Worm (Caenorhabditis elegans) whole organism, L3 larva: ENCODE results near the gene M18.3.
A peak's percentile ranks its signal among the peaks of the same experiment; 100 is the strongest.

Experiments used
- ZK546.5 ChIP-seq: sonication (generic microtip); optimal IDR thresholded peaks from 2 replicates; lab custom pipeline; 2017; ENCODE audit warnings: missing biosample characterization, missing genetic modification characterization
- aly-2 ChIP-seq: fragments of 150-350 bp; optimal IDR thresholded peaks from 2 replicates; lab custom pipeline; 2014; ENCODE audit warnings: missing biosample characterization, missing genetic modification characterization
- ama-1 ChIP-seq: fragments of 150-350 bp; optimal IDR thresholded peaks from 2 replicates; lab custom pipeline; 2018
- ceh-16 ChIP-seq: sonication (generic microtip); optimal IDR thresholded peaks from 2 replicates; lab custom pipeline; 2017; ENCODE audit warnings: missing biosample characterization, missing genetic modification characterization
- ceh-82 ChIP-seq: fragments of 150-350 bp; optimal IDR thresholded peaks from 2 replicates; lab custom pipeline; 2014; ENCODE audit warnings: missing biosample characterization, missing genetic modification characterization
- ceh-9 ChIP-seq: sonication (generic microtip); optimal IDR thresholded peaks from 2 replicates; lab custom pipeline; 2018; ENCODE audit warnings: missing biosample characterization, missing genetic modification characterization
- daf-12 ChIP-seq: fragments of 150-350 bp; optimal IDR thresholded peaks from 2 replicates; lab custom pipeline; 2014; ENCODE audit warnings: missing biosample characterization, missing genetic modification reagents, missing genetic modification characterization
- egl-27 ChIP-seq: sonication (generic microtip); optimal IDR thresholded peaks from 4 replicates; lab custom pipeline; 2017; ENCODE audit warnings: missing biosample characterization, missing genetic modification reagents, missing genetic modification characterization
- egl-5 ChIP-seq: fragments of 150-350 bp; optimal IDR thresholded peaks from 2 replicates; lab custom pipeline; 2017; ENCODE audit warnings: missing biosample characterization, missing genetic modification reagents, missing genetic modification characterization, inconsistent platforms
- elt-1 ChIP-seq: fragments of 150-350 bp; optimal IDR thresholded peaks from 2 replicates; lab custom pipeline; 2014; ENCODE audit warnings: missing biosample characterization, missing genetic modification characterization
- elt-2 ChIP-seq: sonication (generic microtip); optimal IDR thresholded peaks from 2 replicates; lab custom pipeline; 2016; ENCODE audit warnings: missing genetic modification reagents, mild to moderate bottlenecking, missing genetic modification characterization, missing compliant biosample characterization
- elt-3 ChIP-seq, 3 experiments: fragments of 150-350 bp in 1 of 3; sonication (generic microtip) in 2 of 3; optimal IDR thresholded peaks; 2 replicates in 2 of 3; 4 replicates in 1 of 3; lab custom pipeline; 2014 to 2017; ENCODE audit warnings: missing biosample characterization in 3 of 3, missing genetic modification characterization in 3 of 3
- eor-1 ChIP-seq, 2 experiments: fragments of 150-350 bp; optimal IDR thresholded peaks; 2 replicates each; lab custom pipeline; 2014 to 2018; ENCODE audit warnings: missing biosample characterization in 2 of 2, missing genetic modification characterization in 2 of 2
- fkh-10 ChIP-seq: sonication (generic microtip); optimal IDR thresholded peaks from 2 replicates; lab custom pipeline; 2017; ENCODE audit warnings: missing biosample characterization, missing genetic modification reagents, missing genetic modification characterization
- fkh-2 ChIP-seq: fragments of 150-350 bp; optimal IDR thresholded peaks from 2 replicates; lab custom pipeline; 2014; ENCODE audit warnings: missing biosample characterization, missing genetic modification reagents, missing genetic modification characterization
- fos-1 ChIP-seq: fragments of 150-350 bp; optimal IDR thresholded peaks from 2 replicates; lab custom pipeline; 2014; ENCODE audit warnings: missing biosample characterization, missing genetic modification characterization
- hmg-11 ChIP-seq: sonication (generic microtip); optimal IDR thresholded peaks from 2 replicates; lab custom pipeline; 2016; ENCODE audit warnings: missing genetic modification characterization, missing compliant biosample characterization
- jun-1 ChIP-seq: fragments of 150-350 bp; optimal IDR thresholded peaks from 2 replicates; lab custom pipeline; 2014; ENCODE audit warnings: missing biosample characterization, missing genetic modification reagents, missing genetic modification characterization
- lin-15B ChIP-seq: fragments of 150-350 bp; optimal IDR thresholded peaks from 2 replicates; lab custom pipeline; 2014; ENCODE audit warnings: missing biosample characterization, missing genetic modification characterization
- lin-39 ChIP-seq: fragments of 150-350 bp; optimal IDR thresholded peaks from 2 replicates; lab custom pipeline; 2018; ENCODE audit warnings: missing biosample characterization, missing genetic modification reagents, missing genetic modification characterization
- lsy-12 ChIP-seq: sonication (generic microtip); optimal IDR thresholded peaks from 2 replicates; lab custom pipeline; 2016; ENCODE audit warnings: mild to moderate bottlenecking, missing genetic modification characterization, missing compliant biosample characterization
- mdl-1 ChIP-seq: fragments of 150-350 bp; optimal IDR thresholded peaks from 2 replicates; lab custom pipeline; 2014; ENCODE audit warnings: missing biosample characterization, missing genetic modification characterization
- nfya-1 ChIP-seq: sonication (generic microtip); optimal IDR thresholded peaks from 2 replicates; lab custom pipeline; 2017; ENCODE audit warnings: missing genetic modification characterization, mild to moderate bottlenecking, missing compliant biosample characterization, antibody characterized with exemption, moderate library complexity; ENCODE audit not compliant: insufficient read depth
- nhr-11 ChIP-seq: fragments of 150-350 bp; optimal IDR thresholded peaks from 2 replicates; lab custom pipeline; 2014; ENCODE audit warnings: missing biosample characterization, missing genetic modification characterization
- nhr-12 ChIP-seq: fragments of 150-350 bp; optimal IDR thresholded peaks from 2 replicates; lab custom pipeline; 2014; ENCODE audit warnings: missing biosample characterization, missing genetic modification characterization
- nhr-23 ChIP-seq: fragments of 150-350 bp; optimal IDR thresholded peaks from 2 replicates; lab custom pipeline; 2014; ENCODE audit warnings: missing biosample characterization, missing genetic modification reagents, missing genetic modification characterization
- nhr-237 ChIP-seq: fragments of 150-350 bp; optimal IDR thresholded peaks from 2 replicates; lab custom pipeline; 2014; ENCODE audit warnings: missing biosample characterization, missing genetic modification characterization
- nhr-25 ChIP-seq: sonication (generic microtip); optimal IDR thresholded peaks from 2 replicates; lab custom pipeline; 2017; ENCODE audit warnings: missing biosample characterization, missing genetic modification characterization
- nhr-43 ChIP-seq: sonication (generic microtip); optimal IDR thresholded peaks from 2 replicates; lab custom pipeline; 2016; ENCODE audit warnings: mild to moderate bottlenecking, missing genetic modification characterization, missing compliant biosample characterization; ENCODE audit not compliant: poor library complexity, severe bottlenecking
- nhr-76 ChIP-seq: fragments of 150-350 bp; sonication (generic microtip); optimal IDR thresholded peaks from 5 replicates; lab custom pipeline; 2014; ENCODE audit warnings: missing biosample characterization, missing genetic modification characterization
- nhr-77 ChIP-seq: fragments of 150-350 bp; optimal IDR thresholded peaks from 2 replicates; lab custom pipeline; 2014; ENCODE audit warnings: missing biosample characterization, missing genetic modification characterization
- pha-4 ChIP-seq: fragments of 150-350 bp; optimal IDR thresholded peaks from 2 replicates; lab custom pipeline; 2014; ENCODE audit warnings: missing biosample characterization, missing genetic modification reagents, missing genetic modification characterization
- pqm-1 ChIP-seq: fragments of 150-350 bp; optimal IDR thresholded peaks from 2 replicates; lab custom pipeline; 2017; ENCODE audit warnings: missing biosample characterization, missing genetic modification characterization, inconsistent platforms
- sea-2 ChIP-seq: fragments of 150-350 bp; sonication (generic microtip); optimal IDR thresholded peaks from 4 replicates; lab custom pipeline; 2014; ENCODE audit warnings: missing biosample characterization, missing genetic modification reagents, missing genetic modification characterization
- skn-1 ChIP-seq: fragments of 150-350 bp; optimal IDR thresholded peaks from 2 replicates; lab custom pipeline; 2014; ENCODE audit warnings: missing biosample characterization, missing genetic modification characterization
- snpc-4 ChIP-seq: fragments of 150-350 bp; optimal IDR thresholded peaks from 2 replicates; lab custom pipeline; 2014; ENCODE audit warnings: missing biosample characterization, missing genetic modification characterization
- tbx-2 ChIP-seq: sonication (generic microtip); optimal IDR thresholded peaks from 2 replicates; lab custom pipeline; 2016; ENCODE audit warnings: mild to moderate bottlenecking, missing genetic modification characterization, missing compliant biosample characterization
- unc-62 ChIP-seq: fragments of 150-350 bp; sonication (generic microtip); optimal IDR thresholded peaks from 4 replicates; lab custom pipeline; 2014; ENCODE audit warnings: missing biosample characterization, missing genetic modification reagents, missing genetic modification characterization
- ztf-11 ChIP-seq: fragments of 150-350 bp; optimal IDR thresholded peaks from 2 replicates; lab custom pipeline; 2014; ENCODE audit warnings: missing biosample characterization, missing genetic modification characterization
- ztf-4 ChIP-seq: fragments of 150-350 bp; optimal IDR thresholded peaks from 2 replicates; lab custom pipeline; 2014; ENCODE audit warnings: missing biosample characterization, missing genetic modification characterization

Gene M18.3

ce11 chrIV:12113056-12113455, 7.4 kb downstream of the M18.3 start:
- peak; percentile 17 for TF ChIP-seq nfya-1 (tag; lab: Kevin White, UChicago)
- TF ChIP-seq sea-2 (GFP tag; lab: Kevin White, UChicago): no peak
- peak; percentile 43 for TF ChIP-seq egl-5 (tag; lab: Kevin White, UChicago)

ce11 chrIV:12114498-12114897, 8.8 kb downstream of the M18.3 start:
- no peak for TF ChIP-seq lin-39
- no peak for TF ChIP-seq aly-2 (tag; lab: Kevin White, UChicago)
- no peak for TF ChIP-seq lin-15B (tag; lab: Kevin White, UChicago)
- no peak for TF ChIP-seq ama-1 (lab: Kevin White, UChicago)
- TF ChIP-seq pqm-1: no peak
- TF ChIP-seq nhr-77 (tag; lab: Kevin White, UChicago): no peak
- peak; percentile 17 for TF ChIP-seq nfya-1 (tag; lab: Kevin White, UChicago)
- peak; percentile 81 for TF ChIP-seq fkh-10 (GFP tag; lab: Kevin White, UChicago)
- TF ChIP-seq eor-1 (tag; optimal IDR thresholded peaks at IDR 0.05; lab: Kevin White, UChicago): no peak
- no peak for TF ChIP-seq egl-5 (tag; lab: Kevin White, UChicago)

ce11 chrIV:12120536-12120935, 14.9 kb downstream of the M18.3 start:
- no peak for TF ChIP-seq egl-27
- TF ChIP-seq snpc-4 (tag; lab: Kevin White, UChicago): no peak
- peak; percentile 97 for TF ChIP-seq nfya-1 (tag; lab: Kevin White, UChicago)
- TF ChIP-seq unc-62 (GFP tag; lab: Kevin White, UChicago): no peak
- TF ChIP-seq, all 47 proteins: peak for 1

- no peak for TF ChIP-seq nhr-12 (tag; lab: Kevin White, UChicago)
- peak; percentile 30 for TF ChIP-seq lin-39
- TF ChIP-seq ZK546.5: no peak
- TF ChIP-seq lsy-12: no peak
- TF ChIP-seq nhr-11: no peak
- TF ChIP-seq pha-4 (tag; lab: Kevin White, UChicago): peak; percentile 81
- no peak for TF ChIP-seq nhr-237 (tag; lab: Kevin White, UChicago)
- TF ChIP-seq nhr-76 (tag; lab: Kevin White, UChicago): no peak
- TF ChIP-seq nhr-43: no peak
- no peak for TF ChIP-seq fos-1
- TF ChIP-seq ceh-9 (tag; lab: Kevin White, UChicago): no peak
- TF ChIP-seq nhr-25: peak; percentile 8
- TF ChIP-seq nhr-77 (tag; lab: Kevin White, UChicago): no peak
- TF ChIP-seq ztf-4 (tag; lab: Kevin White, UChicago): no peak
- TF ChIP-seq elt-3 (tag; optimal IDR thresholded peaks at IDR 0.05; lab: Kevin White, UChicago): no peak
- no peak for TF ChIP-seq jun-1 (tag; lab: Kevin White, UChicago)
- TF ChIP-seq egl-27: no peak
- peak; percentile 7 for TF ChIP-seq snpc-4 (tag; lab: Kevin White, UChicago)
- TF ChIP-seq lin-15B (tag; lab: Kevin White, UChicago): peak; percentile 68
- TF ChIP-seq sea-2 (GFP tag; lab: Kevin White, UChicago): no peak
- no peak for TF ChIP-seq mdl-1 (tag; lab: Kevin White, UChicago)
- no peak for TF ChIP-seq tbx-2 (tag; lab: Kevin White, UChicago)
- TF ChIP-seq pqm-1: no peak
- TF ChIP-seq elt-2 (tag; lab: Kevin White, UChicago): peak; percentile 2
- peak; percentile 66 for TF ChIP-seq nfya-1 (tag; lab: Kevin White, UChicago)
- no peak for TF ChIP-seq eor-1 (tag; optimal IDR thresholded peaks at IDR 0.05; lab: Kevin White, UChicago)
Measured at ce11 chrIV:12121076-12121475, 15.4 kb downstream of the M18.3 start, which contains the start of the genes ddb-1 and M18.6. Gene ddb-1 (minus strand): TSS chrIV:12121165. Gene M18.6 (plus strand): TSS chrIV:12121310.

DNA sequence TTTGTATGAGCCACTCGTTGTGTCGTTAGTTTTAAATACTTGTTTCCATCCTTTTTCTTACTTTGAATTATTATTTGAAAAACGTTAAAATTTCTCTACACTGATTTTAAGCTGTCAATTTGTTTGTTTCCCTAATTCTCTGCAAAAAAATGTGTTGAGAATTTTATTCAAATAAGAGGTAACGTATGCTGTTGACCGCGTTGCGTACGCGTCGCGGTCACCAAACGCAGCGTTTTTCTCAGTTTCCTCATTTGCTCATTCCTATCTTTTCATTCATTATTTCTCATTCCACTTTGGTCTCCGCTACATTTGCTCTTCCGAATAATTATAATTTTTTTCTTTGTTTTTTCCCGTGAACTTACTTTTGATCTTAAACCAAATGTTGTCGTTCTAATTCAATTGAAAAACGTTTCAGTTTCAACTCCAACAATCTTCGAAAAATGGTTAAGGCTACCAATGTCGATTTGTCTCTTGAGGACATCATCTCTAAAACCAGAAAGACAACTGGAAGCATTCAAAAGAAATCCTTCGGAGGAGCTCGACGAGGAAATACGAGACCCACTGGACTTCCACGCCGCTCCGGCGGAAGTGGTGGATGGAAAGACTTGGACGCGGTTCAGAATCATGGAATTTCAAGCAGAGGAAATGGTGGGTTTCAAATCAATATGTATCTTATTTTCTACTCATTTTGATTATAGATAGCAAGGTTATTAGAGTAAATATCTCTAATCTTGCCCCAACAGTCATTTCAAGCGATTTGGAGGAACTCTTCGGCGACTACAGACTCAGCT, 17.4 kb downstream of the M18.3 start, which contains the start of gene aly-3:
Gene aly-3, plus strand, starts transcription at position 409 of the 791 bp plus-strand sequence.
- TF ChIP-seq skn-1 (tag; lab: Kevin White, UChicago) (no peak), ceh-16 (tag; lab: Kevin White, UChicago) (no peak), nhr-23 (tag; lab: Kevin White, UChicago) (no peak), nfya-1 (tag; lab: Kevin White, UChicago) (peak; percentile 63), fkh-2 (tag; lab: Kevin White, UChicago) (no peak), elt-3 (tag; optimal IDR thresholded peaks at IDR 0.05; lab: Kevin White, UChicago) (no peak), ZK546.5 (no peak), hmg-11 (tag; lab: Kevin White, UChicago) (peak; percentile 34), nhr-77 (tag; lab: Kevin White, UChicago) (no peak), ztf-11 (tag; lab: Kevin White, UChicago) (no peak), pha-4 (tag; lab: Kevin White, UChicago) (peak; percentile 59), ama-1 (lab: Kevin White, UChicago) (peak; percentile 15), pqm-1 (no peak), nhr-25 (no peak), aly-2 (tag; lab: Kevin White, UChicago) (no peak), elt-1 (no peak), fkh-10 (GFP tag; lab: Kevin White, UChicago) (no peak), elt-2 (tag; lab: Kevin White, UChicago) (peak; percentile 4), fos-1 (no peak), lin-15B (tag; lab: Kevin White, UChicago) (peak; percentile 13), ceh-82 (tag; lab: Kevin White, UChicago) (no peak), nhr-11 (no peak), daf-12 (tag; lab: Kevin White, UChicago) (no peak), lin-39 (peak; percentile 9)
